Worm (Caenorhabditis elegans) whole organism, young adult: ENCODE results near the gene R160.13.

Experiments used
- B0019.2 ChIP-seq: fragments of 200-800 bp; sonication (Bioruptor generic); conservative IDR thresholded peaks from 2 replicates; pipeline ENCODE4 v1.3.6; 2022; ENCODE audit warnings: missing genetic modification reagents, missing genetic modification characterization, missing compliant biosample characterization
- F10E7.11 ChIP-seq: sonication (generic microtip); optimal IDR thresholded peaks from 2 replicates; lab custom pipeline; 2017; ENCODE audit warnings: mild to moderate bottlenecking, missing genetic modification characterization, moderate library complexity, missing compliant biosample characterization
- F22D6.2 ChIP-seq: sonication (generic microtip); optimal IDR thresholded peaks from 2 replicates; lab custom pipeline; 2016; ENCODE audit warnings: mild to moderate bottlenecking, missing genetic modification characterization, missing compliant biosample characterization
- F37B4.10 ChIP-seq: fragments of 200-800 bp; sonication (Bioruptor generic); IDR thresholded peaks from 2 replicates; pipeline ENCODE4 v1.3.6; 2022; ENCODE audit warnings: missing genetic modification characterization, missing compliant biosample characterization
- F49E8.2 ChIP-seq: sonication (generic microtip); optimal IDR thresholded peaks from 3 replicates; lab custom pipeline; 2017; ENCODE audit warnings: missing genetic modification characterization, mild to moderate bottlenecking, missing compliant biosample characterization, antibody characterized with exemption, moderate library complexity; ENCODE audit not compliant: insufficient read depth
- Y53F4B.3 ChIP-seq: fragments of 200-800 bp; sonication (Bioruptor generic); IDR thresholded peaks from 2 replicates; pipeline ENCODE4 v1.3.6; 2022; ENCODE audit warnings: missing genetic modification reagents, missing genetic modification characterization, missing compliant biosample characterization
- Y56A3A.18 ChIP-seq: fragments of 200-800 bp; sonication (Bioruptor generic); IDR thresholded peaks from 2 replicates; pipeline ENCODE4 v1.3.6; 2022; ENCODE audit warnings: missing genetic modification reagents, missing genetic modification characterization, missing compliant biosample characterization
- Y67H2A.10 ChIP-seq: fragments of 200-800 bp; sonication (Bioruptor generic); conservative IDR thresholded peaks from 2 replicates; pipeline ENCODE4 v1.3.6; 2022; ENCODE audit warnings: missing genetic modification reagents, missing genetic modification characterization, missing compliant biosample characterization
- Y79H2A.3 ChIP-seq: fragments of 200-800 bp; sonication (Bioruptor generic); conservative IDR thresholded peaks from 2 replicates; pipeline ENCODE4 v1.3.6; 2022; ENCODE audit warnings: missing genetic modification reagents, missing genetic modification characterization, missing compliant biosample characterization
- aptf-3 ChIP-seq: fragments of 200-800 bp; sonication (Bioruptor generic); IDR thresholded peaks from 2 replicates; pipeline ENCODE4 v1.3.6; 2022; ENCODE audit warnings: missing genetic modification characterization, missing compliant biosample characterization
- attf-3 ChIP-seq: fragments of 200-800 bp; sonication (Bioruptor generic); conservative IDR thresholded peaks from 2 replicates; pipeline ENCODE4 v1.3.6; 2022; ENCODE audit warnings: missing genetic modification reagents, missing genetic modification characterization, missing compliant biosample characterization
- bed-2 ChIP-seq: fragments of 200-800 bp; sonication (Bioruptor generic); IDR thresholded peaks from 2 replicates; pipeline ENCODE4 v1.3.6; 2022; ENCODE audit warnings: missing genetic modification reagents, missing genetic modification characterization, missing compliant biosample characterization
- cebp-2 ChIP-seq: fragments of 200-800 bp; sonication (Bioruptor generic); IDR thresholded peaks from 2 replicates; pipeline ENCODE4 v1.3.6; 2022; ENCODE audit warnings: missing genetic modification characterization, missing compliant biosample characterization
- ceh-100 ChIP-seq: fragments of 200-800 bp; sonication (Bioruptor generic); IDR thresholded peaks from 2 replicates; pipeline ENCODE4 v1.3.6; 2022; ENCODE audit warnings: missing genetic modification reagents, missing genetic modification characterization, missing compliant biosample characterization
- ceh-27 ChIP-seq: fragments of 200-800 bp; sonication (Bioruptor generic); optimal IDR thresholded peaks from 2 replicates; lab custom pipeline; 2018; ENCODE audit warnings: mild to moderate bottlenecking, missing genetic modification characterization, moderate library complexity, missing compliant biosample characterization
- ceh-40 ChIP-seq: fragments of 200-800 bp; sonication (Bioruptor generic); IDR thresholded peaks from 2 replicates; pipeline ENCODE4 v1.3.6; 2022; ENCODE audit warnings: missing genetic modification characterization, missing compliant biosample characterization
- ceh-58 ChIP-seq: fragments of 200-800 bp; sonication (Bioruptor generic); IDR thresholded peaks from 2 replicates; pipeline ENCODE4 v1.3.6; 2022; ENCODE audit warnings: missing genetic modification characterization, missing compliant biosample characterization
- egl-18 ChIP-seq: fragments of 200-800 bp; sonication (Bioruptor generic); IDR thresholded peaks from 2 replicates; pipeline ENCODE4 v1.3.6; 2022; ENCODE audit warnings: missing genetic modification reagents, missing genetic modification characterization, missing compliant biosample characterization
- fkh-3 ChIP-seq: sonication (generic microtip); optimal IDR thresholded peaks from 2 replicates; lab custom pipeline; 2016; ENCODE audit warnings: mild to moderate bottlenecking, missing genetic modification characterization, missing compliant biosample characterization
- him-1 ChIP-seq: sonication (generic microtip); optimal IDR thresholded peaks from 2 replicates; lab custom pipeline; 2016; ENCODE audit warnings: missing genotype, missing genetic modification reagents, missing genetic modification characterization, missing compliant biosample characterization
- hlh-26 ChIP-seq: fragments of 200-800 bp; sonication (Bioruptor generic); conservative IDR thresholded peaks from 2 replicates; pipeline ENCODE4 v1.3.6; 2022; ENCODE audit warnings: missing genetic modification reagents, missing genetic modification characterization, missing compliant biosample characterization
- hmg-1.2 ChIP-seq: fragments of 200-800 bp; sonication (Bioruptor generic); IDR thresholded peaks from 2 replicates; pipeline ENCODE4 v1.3.6; 2022; ENCODE audit warnings: missing genetic modification reagents, missing genetic modification characterization, missing compliant biosample characterization
- let-526 ChIP-seq: fragments of 200-800 bp; sonication (Bioruptor generic); IDR thresholded peaks from 2 replicates; pipeline ENCODE4 v1.3.6; 2022; ENCODE audit warnings: missing genetic modification reagents, missing genetic modification characterization, missing compliant biosample characterization
- lin-35 ChIP-seq, 3 experiments: fragments of 150-350 bp in 2 of 3; sonication (generic microtip) in 1 of 3; optimal IDR thresholded peaks; 2 replicates each; lab custom pipeline; 2014 to 2018; ENCODE audit warnings: missing biosample characterization in 3 of 3, missing genetic modification characterization in 3 of 3, missing genetic modification reagents in 3 of 3
- lsl-1 ChIP-seq: fragments of 200-800 bp; sonication (Bioruptor generic); optimal IDR thresholded peaks from 2 replicates; lab custom pipeline; 2018; ENCODE audit warnings: mild to moderate bottlenecking, missing genetic modification characterization, moderate library complexity, missing compliant biosample characterization
- mcd-1 ChIP-seq: fragments of 200-800 bp; sonication (Bioruptor generic); IDR thresholded peaks from 2 replicates; pipeline ENCODE4 v1.3.6; 2022; ENCODE audit warnings: missing genetic modification reagents, missing genetic modification characterization, missing compliant biosample characterization
- mes-4 ChIP-seq: sonication (generic microtip); optimal IDR thresholded peaks from 2 replicates; lab custom pipeline; 2016; ENCODE audit warnings: missing genotype, missing genetic modification characterization, missing compliant biosample characterization
- nhr-179 ChIP-seq: sonication (generic microtip); optimal IDR thresholded peaks from 2 replicates; lab custom pipeline; 2016; ENCODE audit warnings: mild to moderate bottlenecking, missing genetic modification characterization, missing compliant biosample characterization
- nhr-90 ChIP-seq: sonication (generic microtip); optimal IDR thresholded peaks from 2 replicates; lab custom pipeline; 2016; ENCODE audit warnings: missing genotype, mild to moderate bottlenecking, missing genetic modification characterization, missing compliant biosample characterization
- rec-8 ChIP-seq, 2 experiments: sonication (generic microtip); optimal IDR thresholded peaks; 2 replicates each; lab custom pipeline; 2016; ENCODE audit warnings: mild to moderate bottlenecking in 2 of 2, missing genetic modification characterization in 2 of 2, missing genetic modification reagents in 2 of 2, missing genotype in 2 of 2, missing biosample characterization in 1 of 2, missing compliant biosample characterization in 1 of 2, moderate library complexity in 1 of 2
- snpc-3.4 ChIP-seq: sonication (generic microtip); optimal IDR thresholded peaks from 2 replicates; lab custom pipeline; 2017; ENCODE audit warnings: missing genetic modification characterization, mild to moderate bottlenecking, missing compliant biosample characterization, antibody characterized with exemption, moderate library complexity, missing genotype, missing genetic modification reagents
- somi-1 ChIP-seq: fragments of 200-800 bp; sonication (Bioruptor generic); optimal IDR thresholded peaks from 2 replicates; lab custom pipeline; 2018; ENCODE audit warnings: mild to moderate bottlenecking, missing genetic modification characterization, missing compliant biosample characterization
- sptf-2 ChIP-seq: fragments of 200-800 bp; sonication (Bioruptor generic); optimal IDR thresholded peaks from 2 replicates; lab custom pipeline; 2018; ENCODE audit warnings: mild to moderate bottlenecking, missing genetic modification characterization, missing compliant biosample characterization
- tbp1 ChIP-seq: fragments of 200-800 bp; sonication (Bioruptor generic); optimal IDR thresholded peaks from 2 replicates; lab custom pipeline; 2018; ENCODE audit warnings: mild to moderate bottlenecking, missing genetic modification characterization, missing compliant biosample characterization
- ztf-18 ChIP-seq: sonication (generic microtip); optimal IDR thresholded peaks from 2 replicates; lab custom pipeline; 2016; ENCODE audit warnings: missing genotype, mild to moderate bottlenecking, missing genetic modification characterization, missing compliant biosample characterization
- ztf-26 ChIP-seq: sonication (generic microtip); optimal IDR thresholded peaks from 2 replicates; lab custom pipeline; 2017; ENCODE audit warnings: missing genetic modification characterization, missing compliant biosample characterization

The R160.13 gene

ce11 chrX:4404717-4405116 lies 33.4 kb upstream of the R160.13 start:
- TF ChIP-seq lsl-1, result no peak
- no peak for TF ChIP-seq him-1 (tag; lab: Kevin White, UChicago)
- TF ChIP-seq let-526, result no peak
- no peak for TF ChIP-seq attf-3
- TF ChIP-seq ceh-27, result peak; percentile 55
- no peak for TF ChIP-seq mcd-1
- TF ChIP-seq ceh-40 (GFP tag; lab: Robert Waterston, UW), result no peak
- TF ChIP-seq lin-35 (GFP tag; optimal IDR thresholded peaks at IDR 0.05; lab: Kevin White, UChicago), result peak in 1 of 3 experiments; percentile 5
- TF ChIP-seq rec-8 (tag; optimal IDR thresholded peaks at IDR 0.05; lab: Kevin White, UChicago), result no peak
- TF ChIP-seq Y79H2A.3 (GFP tag; lab: Robert Waterston, UW), result no peak
- no peak for TF ChIP-seq fkh-3
- no peak for TF ChIP-seq aptf-3
- no peak for TF ChIP-seq hmg-1.2
- TF ChIP-seq F22D6.2 (tag; lab: Kevin White, UChicago), result no peak
- TF ChIP-seq, all 124 proteins: peak for 2

- no peak for TF ChIP-seq tbp1 (GFP tag; lab: Kevin White, UChicago)
- no peak for TF ChIP-seq B0019.2 (GFP tag; lab: Robert Waterston, UW)
- no peak for TF ChIP-seq Y67H2A.10 (GFP tag; lab: Robert Waterston, UW)
- no peak for TF ChIP-seq Y53F4B.3 (GFP tag; lab: Robert Waterston, UW)
- TF ChIP-seq F22D6.2 (tag; lab: Kevin White, UChicago), result no peak
- no peak for TF ChIP-seq nhr-179 (tag; lab: Kevin White, UChicago)
- TF ChIP-seq F49E8.2, result no peak
- TF ChIP-seq egl-18 (GFP tag; lab: Robert Waterston, UW), result no peak
- no peak for TF ChIP-seq mes-4 (tag; lab: Kevin White, UChicago)
- no peak for TF ChIP-seq ztf-18 (tag; lab: Kevin White, UChicago)
- TF ChIP-seq ceh-58 (GFP tag; lab: Robert Waterston, UW), result no peak
- TF ChIP-seq sptf-2 (GFP tag; lab: Kevin White, UChicago), result no peak
- no peak for TF ChIP-seq Y56A3A.18 (GFP tag; lab: Robert Waterston, UW)
- TF ChIP-seq F37B4.10 (GFP tag; lab: Robert Waterston, UW), result no peak
- no peak for TF ChIP-seq bed-2 (GFP tag; lab: Robert Waterston, UW)
- TF ChIP-seq fkh-3, result no peak
- TF ChIP-seq F10E7.11 (tag; lab: Kevin White, UChicago), result no peak
- TF ChIP-seq ceh-100, result no peak
- no peak for TF ChIP-seq rec-8 (tag; optimal IDR thresholded peaks at IDR 0.05; lab: Kevin White, UChicago)
- TF ChIP-seq cebp-2 (GFP tag; lab: Robert Waterston, UW), result no peak
These were observed 31.5 kb upstream of the R160.13 start, which contains the start of gene D1079.1 for ce11 chrX:4402854-4403253. Gene D1079.1 (plus strand): TSS chrX:4403154.

- no peak for TF ChIP-seq fkh-3
- TF ChIP-seq let-526, result no peak
- TF ChIP-seq hlh-26 (GFP tag; lab: Robert Waterston, UW), result no peak
- TF ChIP-seq ztf-26 (tag; lab: Kevin White, UChicago), result no peak
- TF ChIP-seq snpc-3.4, result no peak
- no peak for TF ChIP-seq rec-8 (tag; optimal IDR thresholded peaks at IDR 0.05; lab: Kevin White, UChicago)
- TF ChIP-seq nhr-90, result no peak
These were observed 29.0 kb upstream of the R160.13 start for ce11 chrX:4400296-4400695.

ce11 chrX:4397460-4397859 lies 26.1 kb upstream of the R160.13 start:
- TF ChIP-seq ceh-27, result peak; percentile 87
- no peak for TF ChIP-seq somi-1
- TF ChIP-seq fkh-3, result no peak
